Fruit fly (Drosophila melanogaster) whole organism, prepupa: Measurements from ENCODE around the gene Osi10a.
A peak's percentile ranks its signal among the peaks of the same experiment; 100 is the strongest.

Experiments
- CG11294 ChIP-seq: fragments of 200-800 bp; sonication (Bioruptor generic); IDR thresholded peaks from 2 replicates; pipeline ENCODE4 v1.3.6; 2022; ENCODE audit warnings: missing biosample characterization, missing genetic modification characterization
- CG11902 ChIP-seq: fragments of 200-800 bp; sonication (Bioruptor generic); optimal IDR thresholded peaks from 3 replicates; lab custom pipeline; 2016; ENCODE audit warnings: missing biosample characterization, missing genetic modification characterization
- CG15336 ChIP-seq: fragments of 200-800 bp; sonication (Bioruptor generic); IDR thresholded peaks from 2 replicates; pipeline ENCODE4 v1.3.6; 2022; ENCODE audit warnings: missing biosample characterization, missing genetic modification characterization
- CG1621 ChIP-seq: fragments of 200-800 bp; sonication (Bioruptor generic); optimal IDR thresholded peaks from 3 replicates; lab custom pipeline; 2018; ENCODE audit warnings: missing biosample characterization, mild to moderate bottlenecking, missing genetic modification characterization
- CG16779 ChIP-seq: fragments of 200-800 bp; sonication (Bioruptor generic); optimal IDR thresholded peaks from 3 replicates; lab custom pipeline; 2017; ENCODE audit warnings: missing biosample characterization, mild to moderate bottlenecking, missing genetic modification characterization
- CG31627 ChIP-seq: fragments of 200-800 bp; sonication (Bioruptor generic); optimal IDR thresholded peaks from 3 replicates; lab custom pipeline; 2016; ENCODE audit warnings: missing biosample characterization, missing genetic modification characterization
- CG32006 ChIP-seq: fragments of 200-800 bp; sonication (Bioruptor generic); optimal IDR thresholded peaks from 3 replicates; lab custom pipeline; 2017; ENCODE audit warnings: missing biosample characterization, mild to moderate bottlenecking, missing genetic modification characterization
- CG3919 ChIP-seq: fragments of 200-800 bp; sonication (Bioruptor generic); optimal IDR thresholded peaks from 3 replicates; lab custom pipeline; 2016; ENCODE audit warnings: missing biosample characterization, missing genetic modification characterization
- CG4318 ChIP-seq: fragments of 200-800 bp; sonication (Bioruptor generic); optimal IDR thresholded peaks from 3 replicates; lab custom pipeline; 2017; ENCODE audit warnings: missing biosample characterization, mild to moderate bottlenecking, missing genetic modification characterization
- CG6163 ChIP-seq: fragments of 200-800 bp; sonication (Bioruptor generic); IDR thresholded peaks from 3 replicates; pipeline ENCODE4 v1.3.6; 2022; ENCODE audit warnings: missing biosample characterization, missing genetic modification characterization
- CG6276 ChIP-seq: fragments of 200-800 bp; sonication (Bioruptor generic); optimal IDR thresholded peaks from 2 replicates; lab custom pipeline; 2017; ENCODE audit warnings: missing biosample characterization, mild to moderate bottlenecking, missing genetic modification characterization
- CG6854 ChIP-seq: fragments of 200-800 bp; sonication (Bioruptor generic); optimal IDR thresholded peaks from 2 replicates; lab custom pipeline; 2017; ENCODE audit warnings: missing biosample characterization, mild to moderate bottlenecking, missing genetic modification characterization
- CG7368 ChIP-seq: fragments of 200-800 bp; sonication (Bioruptor generic); optimal IDR thresholded peaks from 3 replicates; lab custom pipeline; 2016; ENCODE audit warnings: missing biosample characterization, missing genetic modification characterization
- CG8119 ChIP-seq: fragments of 200-800 bp; sonication (Bioruptor generic); IDR thresholded peaks from 3 replicates; pipeline ENCODE4 v1.3.6; 2022; ENCODE audit warnings: missing biosample characterization, missing genetic modification characterization
- CG8319 ChIP-seq: fragments of 200-800 bp; sonication (Bioruptor generic); optimal IDR thresholded peaks from 3 replicates; lab custom pipeline; 2016; ENCODE audit warnings: missing biosample characterization, missing genetic modification characterization
- CG8632 ChIP-seq: fragments of 200-800 bp; sonication (Bioruptor generic); optimal IDR thresholded peaks from 3 replicates; lab custom pipeline; 2016; ENCODE audit warnings: missing biosample characterization, missing genetic modification characterization
- CG9139 ChIP-seq: fragments of 200-800 bp; sonication (Bioruptor generic); optimal IDR thresholded peaks from 3 replicates; lab custom pipeline; 2017; ENCODE audit warnings: missing biosample characterization, mild to moderate bottlenecking, missing genetic modification characterization
- Eip75B ChIP-seq: fragments of 200-800 bp; sonication (Bioruptor generic); optimal IDR thresholded peaks from 3 replicates; lab custom pipeline; 2016; ENCODE audit warnings: missing biosample characterization, missing genetic modification characterization
- Eip78C ChIP-seq: fragments of 200-800 bp; sonication (Bioruptor generic); peaks from one replicate; lab custom pipeline; 2016; ENCODE audit warnings: missing biosample characterization, missing genetic modification characterization
- Hr38 ChIP-seq: sonication (Bioruptor generic); optimal IDR thresholded peaks from 2 replicates; lab custom pipeline; 2016; ENCODE audit warnings: missing biosample characterization, missing genetic modification characterization
- Hr4 ChIP-seq: fragments of 200-800 bp; sonication (Bioruptor generic); optimal IDR thresholded peaks from 3 replicates; lab custom pipeline; 2016; ENCODE audit warnings: missing biosample characterization, missing genetic modification characterization
- Lpt ChIP-seq: fragments of 200-800 bp; sonication (Bioruptor generic); optimal IDR thresholded peaks from 3 replicates; lab custom pipeline; 2016; ENCODE audit warnings: missing biosample characterization, missing genetic modification characterization
- OdsH ChIP-seq: fragments of 200-800 bp; sonication (Bioruptor generic); optimal IDR thresholded peaks from 3 replicates; lab custom pipeline; 2016; ENCODE audit warnings: missing biosample characterization, missing genetic modification characterization
- Smox ChIP-seq: fragments of 200-800 bp; sonication (Bioruptor generic); optimal IDR thresholded peaks from 3 replicates; lab custom pipeline; 2016; ENCODE audit warnings: missing biosample characterization, missing genetic modification characterization
- Sox15 ChIP-seq: fragments of 200-800 bp; sonication (Bioruptor generic); optimal IDR thresholded peaks from 3 replicates; lab custom pipeline; 2016; ENCODE audit warnings: missing biosample characterization, missing genetic modification characterization
- achi ChIP-seq: fragments of 200-800 bp; sonication (Bioruptor generic); optimal IDR thresholded peaks from 3 replicates; lab custom pipeline; 2016; ENCODE audit warnings: missing biosample characterization, missing genetic modification characterization
- acj6 ChIP-seq: fragments of 200-800 bp; sonication (Bioruptor generic); optimal IDR thresholded peaks from 3 replicates; lab custom pipeline; 2016; ENCODE audit warnings: missing biosample characterization, missing genetic modification characterization
- dac ChIP-seq: fragments of 200-800 bp; sonication (Bioruptor generic); optimal IDR thresholded peaks from 2 replicates; lab custom pipeline; 2017; ENCODE audit warnings: missing biosample characterization, mild to moderate bottlenecking, missing genetic modification characterization
- dsx ChIP-seq: fragments of 200-800 bp; optimal IDR thresholded peaks from 3 replicates; lab custom pipeline; 2019; ENCODE audit warnings: missing biosample characterization, mild to moderate bottlenecking, missing genetic modification characterization, moderate library complexity; ENCODE audit not compliant: poor library complexity, severe bottlenecking
- eg ChIP-seq: fragments of 200-800 bp; sonication (Bioruptor generic); IDR thresholded peaks from 3 replicates; pipeline ENCODE4 v1.3.6; 2022; ENCODE audit warnings: missing biosample characterization, missing genetic modification characterization
- fd59A ChIP-seq: fragments of 200-800 bp; sonication (Bioruptor generic); optimal IDR thresholded peaks from 2 replicates; lab custom pipeline; 2017; ENCODE audit warnings: missing biosample characterization, mild to moderate bottlenecking, missing genetic modification characterization, missing genetic modification reagents
- fd85E ChIP-seq: fragments of 200-800 bp; sonication (Bioruptor generic); optimal IDR thresholded peaks from 3 replicates; lab custom pipeline; 2016; ENCODE audit warnings: missing biosample characterization, missing genetic modification characterization
- fkh ChIP-seq: fragments of 200-800 bp; sonication (Bioruptor generic); optimal IDR thresholded peaks from 3 replicates; lab custom pipeline; 2017; ENCODE audit warnings: missing biosample characterization, mild to moderate bottlenecking, missing genetic modification characterization, moderate library complexity
- lz ChIP-seq: fragments of 200-800 bp; sonication (Bioruptor generic); optimal IDR thresholded peaks from 3 replicates; lab custom pipeline; 2016; ENCODE audit warnings: missing biosample characterization, missing genetic modification characterization
- net ChIP-seq: fragments of 200-800 bp; sonication (Bioruptor generic); optimal IDR thresholded peaks from 3 replicates; lab custom pipeline; 2016; ENCODE audit warnings: missing biosample characterization, missing genetic modification characterization
- pdm3 ChIP-seq: fragments of 200-800 bp; sonication (Bioruptor generic); optimal IDR thresholded peaks from 3 replicates; lab custom pipeline; 2016; ENCODE audit warnings: missing biosample characterization, missing genetic modification characterization
- salr ChIP-seq, 2 experiments: fragments of 200-800 bp; sonication (Bioruptor generic); optimal IDR thresholded peaks; 3 replicates each; lab custom pipeline; 2016 to 2018; ENCODE audit warnings: missing biosample characterization in 2 of 2, missing genetic modification characterization in 2 of 2, mild to moderate bottlenecking in 1 of 2
- spab ChIP-seq: fragments of 200-800 bp; sonication (Bioruptor generic); optimal IDR thresholded peaks from 2 replicates; lab custom pipeline; 2017; ENCODE audit warnings: missing biosample characterization, mild to moderate bottlenecking, missing genetic modification characterization, missing genetic modification reagents
- ss ChIP-seq, 2 experiments: fragments of 200-800 bp; sonication (Bioruptor generic); optimal IDR thresholded peaks; 2 replicates in 1 of 2; 3 replicates in 1 of 2; lab custom pipeline; 2017 to 2018; ENCODE audit warnings: mild to moderate bottlenecking in 2 of 2, missing biosample characterization in 2 of 2, missing genetic modification characterization in 2 of 2, moderate library complexity in 1 of 2
- svp ChIP-seq: fragments of 200-800 bp; sonication (Bioruptor generic); peaks from one replicate; lab custom pipeline; 2016; ENCODE audit warnings: missing biosample characterization, missing genetic modification characterization

Osi10a gene

dm6 chr3R:6214227-6214626 lies 49.5 kb upstream of the Osi10a start (continued):
- TF ChIP-seq Smox (GFP tag; lab: Kevin White, UChicago) (no peak), fd85E (GFP tag; lab: Kevin White, UChicago) (no peak), CG11902 (GFP tag; lab: Kevin White, UChicago) (no peak), salr (GFP tag; optimal IDR thresholded peaks at IDR 0.05; lab: Kevin White, UChicago) (peak in 1 of 2 experiments; percentile 64), Eip75B (GFP tag; lab: Kevin White, UChicago) (peak; percentile 28), eg (GFP tag; lab: Robert Waterston, UW) (peak; percentile 87), OdsH (GFP tag; lab: Kevin White, UChicago) (peak; percentile 69), ss (GFP tag; optimal IDR thresholded peaks at IDR 0.05; lab: Kevin White, UChicago) (no peak), CG8119 (GFP tag; lab: Robert Waterston, UW) (peak; percentile 88), achi (GFP tag; lab: Kevin White, UChicago) (peak; percentile 63), CG8319 (no peak), Eip78C (peak; percentile 88), acj6 (GFP tag; lab: Kevin White, UChicago) (peak; percentile 46)

dm6 chr3R:6215053-6215882 lies 48.5 kb upstream of the Osi10a start, which contains the start of gene Osi3:
Gene Osi3, plus strand, starts transcription at chr3R:6215832.
- TF ChIP-seq CG1621 (tag; lab: Kevin White, UChicago) (no peak), pdm3 (peak; percentile 12), acj6 (GFP tag; lab: Kevin White, UChicago) (peak; percentile 6), salr (GFP tag; optimal IDR thresholded peaks at IDR 0.05; lab: Kevin White, UChicago) (peak in 1 of 2 experiments; percentile 21), CG6854 (GFP tag; lab: Kevin White, UChicago) (no peak), Hr4 (peak; percentile 65), CG6276 (peak; percentile 40), svp (peak; percentile 59), CG3919 (GFP tag; lab: Kevin White, UChicago) (peak; percentile 8), CG15336 (GFP tag; lab: Robert Waterston, UW) (peak; percentile 26; the same call in 1 of the 2 replicates), ss (GFP tag; optimal IDR thresholded peaks at IDR 0.05; lab: Kevin White, UChicago) (peak in 1 of 2 experiments; percentile 14), spab (GFP tag; lab: Kevin White, UChicago) (no peak), CG4318 (GFP tag; lab: Kevin White, UChicago) (peak; percentile 54), dac (GFP tag; lab: Kevin White, UChicago) (peak; percentile 52), achi (GFP tag; lab: Kevin White, UChicago) (peak; percentile 7), CG32006 (GFP tag; lab: Kevin White, UChicago) (peak; percentile 84), eg (GFP tag; lab: Robert Waterston, UW) (0 out of 3 replicates have a peak, but pooled peaks have one; percentile 35), Eip78C (peak; percentile 81), dsx (GFP tag; lab: Kevin White, UChicago) (no peak), CG8632 (GFP tag; lab: Kevin White, UChicago) (peak; percentile 15), CG7368 (GFP tag; lab: Kevin White, UChicago) (no peak), Lpt (GFP tag; lab: Kevin White, UChicago) (no peak), lz (GFP tag; lab: Kevin White, UChicago) (no peak), net (GFP tag; lab: Kevin White, UChicago) (peak; percentile 18), CG8119 (GFP tag; lab: Robert Waterston, UW) (no peak), OdsH (GFP tag; lab: Kevin White, UChicago) (peak; percentile 32), Eip75B (GFP tag; lab: Kevin White, UChicago) (peak; percentile 4), CG11294 (GFP tag; lab: Robert Waterston, UW) (no peak), fd85E (GFP tag; lab: Kevin White, UChicago) (no peak), CG16779 (no peak)

dm6 chr3R:6221681-6222080 lies 42.1 kb upstream of the Osi10a start, which contains the start of gene Osi4:
Gene Osi4, minus strand, starts transcription at chr3R:6221781.
- TF ChIP-seq dsx (GFP tag; lab: Kevin White, UChicago) (no peak), fd59A (no peak), CG31627 (GFP tag; lab: Kevin White, UChicago) (no peak), eg (GFP tag; lab: Robert Waterston, UW) (no peak), CG6163 (no peak), CG9139 (GFP tag; lab: Kevin White, UChicago) (no peak), ss (GFP tag; optimal IDR thresholded peaks at IDR 0.05; lab: Kevin White, UChicago) (no peak), lz (GFP tag; lab: Kevin White, UChicago) (no peak), Hr38 (GFP tag; lab: Kevin White, UChicago) (no peak), CG8119 (GFP tag; lab: Robert Waterston, UW) (no peak), fkh (GFP tag; lab: Kevin White, UChicago) (no peak), CG16779 (no peak), CG11294 (GFP tag; lab: Robert Waterston, UW) (no peak), spab (GFP tag; lab: Kevin White, UChicago) (no peak), Sox15 (GFP tag; lab: Kevin White, UChicago) (no peak), Lpt (GFP tag; lab: Kevin White, UChicago) (no peak)
